Worm (Caenorhabditis elegans) whole organism, young adult: ENCODE data around the gene col-78.

ENCODE experiments used
- lin-40 ChIP-seq: sonication (generic microtip); optimal IDR thresholded peaks from 2 replicates; lab custom pipeline; 2016; ENCODE audit warnings: missing genetic modification characterization, mild to moderate bottlenecking, missing compliant biosample characterization, missing genotype, missing genetic modification reagents
- snpc-1.3 ChIP-seq: sonication (generic microtip); optimal IDR thresholded peaks from 2 replicates; lab custom pipeline; 2017; ENCODE audit warnings: missing genetic modification characterization, mild to moderate bottlenecking, missing compliant biosample characterization, antibody characterized with exemption, moderate library complexity, missing genotype, missing genetic modification reagents; ENCODE audit not compliant: insufficient read depth

DNA sequence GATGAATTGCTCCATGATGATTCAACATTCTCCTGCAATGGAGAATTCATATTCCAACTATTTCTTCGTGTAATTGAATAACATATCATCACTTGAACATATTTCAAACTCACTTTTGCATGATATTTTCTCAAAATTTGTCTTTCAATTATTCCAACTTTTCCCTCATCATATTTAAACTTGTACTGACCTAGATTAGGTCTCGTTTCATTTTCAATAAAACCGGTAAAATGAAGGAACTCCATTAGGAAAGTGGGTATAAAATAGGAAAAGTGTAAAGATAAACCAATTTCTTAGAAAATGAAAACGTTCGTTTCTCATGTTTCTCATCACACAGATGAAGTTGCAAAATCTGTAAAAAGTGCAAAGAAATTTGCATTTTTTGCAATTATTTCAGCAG is at the start of gene col-78:
- TF ChIP-seq lin-40 (tag; lab: Kevin White, UChicago) (no peak), snpc-1.3 (tag; lab: Kevin White, UChicago) (no peak)
